Worm (Caenorhabditis elegans): ENCODE data around the gene cnc-11.

ce11 chrV:1414615-1415433, 27.3 kb upstream of the cnc-11 start:
- no peak for TF ChIP-seq ceh-44 (GFP tag; IDR thresholded peaks at IDR 0.05)
- TF ChIP-seq aly-2 (tag; optimal IDR thresholded peaks at IDR 0.05): no peak
- no peak for TF ChIP-seq ztf-11 (tag; optimal IDR thresholded peaks at IDR 0.05)

Data from whole organism, L4 larva.